Worm (Caenorhabditis elegans) whole organism, L3 larva: Measurements from ENCODE around the gene cht-4.

Experiments
- aly-2 ChIP-seq: fragments of 150-350 bp; optimal IDR thresholded peaks from 2 replicates; lab custom pipeline; 2014; ENCODE audit warnings: missing biosample characterization, missing genetic modification characterization
- ceh-28 ChIP-seq: fragments of 150-350 bp; optimal IDR thresholded peaks from 2 replicates; lab custom pipeline; 2014; ENCODE audit warnings: missing biosample characterization, missing genetic modification reagents, missing genetic modification characterization
- jun-1 ChIP-seq: fragments of 150-350 bp; optimal IDR thresholded peaks from 2 replicates; lab custom pipeline; 2014; ENCODE audit warnings: missing biosample characterization, missing genetic modification reagents, missing genetic modification characterization
- nhr-12 ChIP-seq: fragments of 150-350 bp; optimal IDR thresholded peaks from 2 replicates; lab custom pipeline; 2014; ENCODE audit warnings: missing biosample characterization, missing genetic modification characterization
- nhr-237 ChIP-seq: fragments of 150-350 bp; optimal IDR thresholded peaks from 2 replicates; lab custom pipeline; 2014; ENCODE audit warnings: missing biosample characterization, missing genetic modification characterization
- pqm-1 ChIP-seq: fragments of 150-350 bp; optimal IDR thresholded peaks from 2 replicates; lab custom pipeline; 2017; ENCODE audit warnings: missing biosample characterization, missing genetic modification characterization, inconsistent platforms
- snpc-4 ChIP-seq: fragments of 150-350 bp; optimal IDR thresholded peaks from 2 replicates; lab custom pipeline; 2014; ENCODE audit warnings: missing biosample characterization, missing genetic modification characterization
- unc-39 ChIP-seq: sonication (generic microtip); optimal IDR thresholded peaks from 4 replicates; lab custom pipeline; 2017; ENCODE audit warnings: missing biosample characterization, missing genetic modification characterization

ce11 chrIII:1613933-1614332, 43.3 kb downstream of the cht-4 start, which contains the start of gene Y22D7AL.9:
- TF ChIP-seq jun-1 (no peak), nhr-237 (tag; lab: Kevin White, UChicago) (no peak), ceh-28 (tag; lab: Kevin White, UChicago) (no peak), pqm-1 (no peak), aly-2 (no peak), nhr-12 (tag; lab: Kevin White, UChicago) (no peak), snpc-4 (tag; lab: Kevin White, UChicago) (no peak), unc-39 (tag; lab: Kevin White, UChicago) (no peak)
